Fruit fly (Drosophila melanogaster) S2 (cell line): ENCODE measurements around the gene Mst36Fb.

ENCODE experiments used
- CG8478 ChIP-seq: fragments of >200 bp; optimal IDR thresholded peaks from 2 replicates; lab custom pipeline; 2018
- CTCF ChIP-seq, 2 experiments: fragments of >200 bp; optimal IDR thresholded peaks; 2 replicates each; lab custom pipeline; 2018

DNA sequence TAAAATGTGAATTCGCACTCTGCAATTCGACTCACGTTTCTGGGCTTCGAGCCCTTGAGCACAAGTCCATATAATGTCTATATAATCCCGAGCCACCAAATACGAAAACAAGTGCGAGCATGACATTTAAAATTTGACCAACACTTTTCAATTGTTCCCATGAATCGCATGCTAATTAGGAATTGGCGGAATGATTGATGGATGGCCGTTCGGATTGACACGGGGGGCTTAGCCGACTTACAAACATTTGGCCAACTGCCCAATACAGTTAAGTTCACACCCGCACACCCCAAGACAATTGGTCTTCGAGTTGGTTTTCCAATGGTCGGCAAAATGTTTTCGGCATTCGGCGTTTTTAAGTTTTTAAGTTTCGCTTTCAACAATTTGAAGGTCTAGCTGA is 33.8 kb downstream of the Mst36Fb start:
- no peak for TF ChIP-seq CTCF (optimal IDR thresholded peaks at IDR 0.05; lab: Kevin White, UChicago)
- TF ChIP-seq CG8478 (lab: Kevin White, UChicago), result no peak
